Fruit fly (Drosophila melanogaster) whole organism, embryonic: Measurements from ENCODE around the gene ss.

Source experiments
- CG10267 ChIP-seq: fragments of 200-800 bp; sonication (Bioruptor generic); optimal IDR thresholded peaks from 2 replicates; lab custom pipeline; 2018; ENCODE audit warnings: missing biosample characterization, mild to moderate bottlenecking, missing genetic modification characterization, moderate library complexity
- CG10321 ChIP-seq: fragments of 200-800 bp; sonication (Bioruptor generic); IDR thresholded peaks from 2 replicates; pipeline ENCODE4 v1.3.6; 2022; ENCODE audit warnings: missing biosample characterization, missing genetic modification characterization
- CG10959 ChIP-seq: fragments of 200-800 bp; sonication (Bioruptor generic); IDR thresholded peaks from 2 replicates; pipeline ENCODE4 v1.3.6; 2022; ENCODE audit warnings: missing biosample characterization, missing genetic modification characterization
- CG11093 ChIP-seq: fragments of 200-800 bp; sonication (Bioruptor generic); IDR thresholded peaks from 3 replicates; pipeline ENCODE4 v1.3.6; 2022; ENCODE audit warnings: missing biosample characterization, missing genetic modification characterization
- CG12299 ChIP-seq: fragments of 200-800 bp; sonication (Bioruptor generic); optimal IDR thresholded peaks from 2 replicates; lab custom pipeline; 2018; ENCODE audit warnings: missing biosample characterization, mild to moderate bottlenecking, missing genetic modification characterization
- CG12391 ChIP-seq: fragments of 200-800 bp; sonication (Bioruptor generic); optimal IDR thresholded peaks from 3 replicates; lab custom pipeline; 2018; ENCODE audit warnings: missing biosample characterization, mild to moderate bottlenecking, missing genetic modification characterization, moderate library complexity
- CG12659 ChIP-seq: fragments of 200-800 bp; sonication (Bioruptor generic); optimal IDR thresholded peaks from 3 replicates; lab custom pipeline; 2017; ENCODE audit warnings: mild to moderate bottlenecking, missing biosample characterization, missing genetic modification reagents, missing genetic modification characterization
- CG13296 ChIP-seq: fragments of 200-800 bp; sonication (Bioruptor generic); optimal IDR thresholded peaks from 3 replicates; lab custom pipeline; 2018; ENCODE audit warnings: missing biosample characterization, mild to moderate bottlenecking, missing genetic modification characterization
- CG14965 ChIP-seq: fragments of 200-800 bp; sonication (Bioruptor generic); optimal IDR thresholded peaks from 2 replicates; lab custom pipeline; 2016; ENCODE audit warnings: missing biosample characterization, missing genetic modification characterization, borderline replicate concordance
- CG1602 ChIP-seq: fragments of 200-800 bp; sonication (Bioruptor generic); optimal IDR thresholded peaks from 3 replicates; lab custom pipeline; 2016; ENCODE audit warnings: missing biosample characterization, missing genetic modification characterization
- CG1603 ChIP-seq: fragments of 200-800 bp; sonication (Bioruptor generic); optimal IDR thresholded peaks from 2 replicates; lab custom pipeline; 2019; ENCODE audit warnings: missing biosample characterization, mild to moderate bottlenecking, missing genetic modification characterization, moderate library complexity
- CG17328 ChIP-seq: fragments of 200-800 bp; sonication (Bioruptor generic); IDR thresholded peaks from 2 replicates; pipeline ENCODE4 v1.3.6; 2022; ENCODE audit warnings: missing biosample characterization, missing genetic modification characterization
- CG17912 ChIP-seq: fragments of 200-800 bp; sonication (Bioruptor generic); optimal IDR thresholded peaks from 2 replicates; lab custom pipeline; 2018; ENCODE audit warnings: missing biosample characterization, mild to moderate bottlenecking, missing genetic modification characterization
- CG18011 ChIP-seq: fragments of 200-800 bp; sonication (Bioruptor generic); optimal IDR thresholded peaks from 2 replicates; lab custom pipeline; 2017; ENCODE audit warnings: missing biosample characterization, missing genetic modification characterization, mild to moderate bottlenecking, moderate library complexity, missing genotype
- CG2129 ChIP-seq: fragments of 200-800 bp; sonication (Bioruptor generic); IDR thresholded peaks from 2 replicates; pipeline ENCODE4 v1.3.6; 2022; ENCODE audit warnings: missing biosample characterization, missing genetic modification characterization; ENCODE audit not compliant: partially characterized antibody
- CG2202 ChIP-seq: fragments of 200-800 bp; sonication (Bioruptor generic); optimal IDR thresholded peaks from 2 replicates; lab custom pipeline; 2018; ENCODE audit warnings: missing biosample characterization, mild to moderate bottlenecking, missing genetic modification characterization
- CG3995 ChIP-seq: fragments of 200-800 bp; sonication (Bioruptor generic); optimal IDR thresholded peaks from 3 replicates; lab custom pipeline; 2016; ENCODE audit warnings: missing biosample characterization, missing genetic modification characterization
- CG42726 ChIP-seq: fragments of 200-800 bp; sonication (Bioruptor generic); IDR thresholded peaks from 2 replicates; pipeline ENCODE4 v1.3.6; 2022; ENCODE audit warnings: missing biosample characterization, missing genetic modification characterization; ENCODE audit not compliant: partially characterized antibody
- CG43689 ChIP-seq: fragments of 200-800 bp; sonication (Bioruptor generic); IDR thresholded peaks from 2 replicates; pipeline ENCODE4 v1.3.6; 2022; ENCODE audit warnings: missing biosample characterization, missing genetic modification characterization
- CG4707 ChIP-seq: fragments of 200-800 bp; sonication (Bioruptor generic); optimal IDR thresholded peaks from 2 replicates; lab custom pipeline; 2018; ENCODE audit warnings: missing biosample characterization, mild to moderate bottlenecking, missing genetic modification characterization, moderate library complexity
- CG7786 ChIP-seq: fragments of 200-800 bp; sonication (Bioruptor generic); optimal IDR thresholded peaks from 2 replicates; lab custom pipeline; 2016; ENCODE audit warnings: missing biosample characterization, missing genetic modification characterization
- CG8290 ChIP-seq, 3 experiments: fragments of 200-800 bp; sonication (Bioruptor generic); optimal IDR thresholded peaks; 2 replicates each; lab custom pipeline; 2016 to 2019; ENCODE audit warnings: missing biosample characterization in 3 of 3, missing genetic modification characterization in 3 of 3, mild to moderate bottlenecking in 2 of 3, moderate library complexity in 1 of 3
- Dad ChIP-seq: fragments of 200-800 bp; sonication (Bioruptor generic); optimal IDR thresholded peaks from 3 replicates; lab custom pipeline; 2016; ENCODE audit warnings: missing biosample characterization, missing genetic modification characterization
- Dp ChIP-seq: fragments of 200-800 bp; sonication (Bioruptor generic); optimal IDR thresholded peaks from 2 replicates; lab custom pipeline; 2018; ENCODE audit warnings: missing biosample characterization, mild to moderate bottlenecking, missing genetic modification characterization, moderate library complexity
- Drgx ChIP-seq: fragments of 200-800 bp; sonication (Bioruptor generic); IDR thresholded peaks from 2 replicates; pipeline ENCODE4 v1.3.6; 2022; ENCODE audit warnings: missing biosample characterization, missing genetic modification characterization
- Fer2 ChIP-seq: fragments of 200-800 bp; sonication (Bioruptor generic); optimal IDR thresholded peaks from 2 replicates; lab custom pipeline; 2018; ENCODE audit warnings: missing biosample characterization, mild to moderate bottlenecking, missing genetic modification characterization, moderate library complexity
- H15 ChIP-seq: fragments of 200-800 bp; sonication (Bioruptor generic); IDR thresholded peaks from 3 replicates; pipeline ENCODE4 v1.3.6; 2022; ENCODE audit warnings: missing biosample characterization, missing genetic modification characterization
- HLH4C ChIP-seq: fragments of 200-800 bp; sonication (Bioruptor generic); IDR thresholded peaks from 3 replicates; pipeline ENCODE4 v1.3.6; 2022; ENCODE audit warnings: missing biosample characterization, missing genetic modification characterization; ENCODE audit not compliant: partially characterized antibody
- Hr39 ChIP-seq: fragments of >200 bp; optimal IDR thresholded peaks from 2 replicates; lab custom pipeline; 2017
- MESR4 ChIP-seq: fragments of 200-800 bp; sonication (Bioruptor generic); optimal IDR thresholded peaks from 2 replicates; lab custom pipeline; 2018; ENCODE audit warnings: missing biosample characterization, mild to moderate bottlenecking, missing genetic modification characterization, moderate library complexity
- Meics ChIP-seq: fragments of 200-800 bp; sonication (Bioruptor generic); optimal IDR thresholded peaks from 2 replicates; lab custom pipeline; 2017; ENCODE audit warnings: missing biosample characterization, mild to moderate bottlenecking, missing genetic modification characterization
- Myb ChIP-seq: fragments of 200-800 bp; sonication (Bioruptor generic); optimal IDR thresholded peaks from 2 replicates; lab custom pipeline; 2016; ENCODE audit warnings: missing biosample characterization, missing genetic modification characterization
- NfI ChIP-seq: fragments of 200-800 bp; sonication (Bioruptor generic); optimal IDR thresholded peaks from 3 replicates; lab custom pipeline; 2018; ENCODE audit warnings: missing biosample characterization, mild to moderate bottlenecking, missing genetic modification characterization, moderate library complexity
- Oaz ChIP-seq: fragments of 200-800 bp; sonication (Bioruptor generic); IDR thresholded peaks from 2 replicates; pipeline ENCODE4 v1.3.6; 2022; ENCODE audit warnings: missing biosample characterization, missing genetic modification characterization
- Poxn ChIP-seq: fragments of 200-800 bp; sonication (Bioruptor generic); IDR thresholded peaks from 2 replicates; pipeline ENCODE4 v1.3.6; 2022; ENCODE audit warnings: missing biosample characterization, missing genetic modification characterization
- Rx ChIP-seq: fragments of 200-800 bp; sonication (Bioruptor generic); IDR thresholded peaks from 2 replicates; pipeline ENCODE4 v1.3.6; 2022; ENCODE audit warnings: missing biosample characterization, missing genetic modification characterization
- corto ChIP-seq: fragments of 200-800 bp; sonication (Bioruptor generic); optimal IDR thresholded peaks from 2 replicates; lab custom pipeline; 2016; ENCODE audit warnings: missing biosample characterization, mild to moderate bottlenecking, missing genetic modification characterization, moderate library complexity
- dati ChIP-seq: fragments of 200-800 bp; sonication (Bioruptor generic); IDR thresholded peaks from 2 replicates; pipeline ENCODE4 v1.3.6; 2022; ENCODE audit warnings: missing biosample characterization, missing genetic modification characterization
- dimm ChIP-seq: fragments of 200-800 bp; sonication (Bioruptor generic); IDR thresholded peaks from 2 replicates; pipeline ENCODE4 v1.3.6; 2022; ENCODE audit warnings: missing biosample characterization, missing genetic modification characterization
- fd96Cb ChIP-seq: fragments of 200-800 bp; sonication (Bioruptor generic); optimal IDR thresholded peaks from 2 replicates; lab custom pipeline; 2018; ENCODE audit warnings: missing biosample characterization, mild to moderate bottlenecking, missing genetic modification characterization, moderate library complexity
- kni ChIP-seq: fragments of 200-800 bp; sonication (Bioruptor generic); optimal IDR thresholded peaks from 3 replicates; lab custom pipeline; 2017; ENCODE audit warnings: mild to moderate bottlenecking, missing biosample characterization, missing genetic modification reagents, missing genetic modification characterization
- onecut ChIP-seq: fragments of 200-800 bp; sonication (Bioruptor generic); IDR thresholded peaks from 2 replicates; pipeline ENCODE4 v1.3.6; 2022; ENCODE audit warnings: missing biosample characterization, missing genetic modification characterization
- otp ChIP-seq: fragments of 200-800 bp; sonication (Bioruptor generic); IDR thresholded peaks from 3 replicates; pipeline ENCODE4, ENCODE4 v1.3.6; 2022; ENCODE audit warnings: missing biosample characterization, missing genetic modification characterization
- prd ChIP-seq, 3 experiments: fragments of >200 bp in 2 of 3; fragments of 200-800 bp in 1 of 3; sonication (Bioruptor generic) in 1 of 3; optimal IDR thresholded peaks in 2 of 3; IDR thresholded peaks in 1 of 3; 2 replicates in 2 of 3; 3 replicates in 1 of 3; pipeline versions ENCODE4 v1.3.6 to Lab custom; 2017 to 2022; ENCODE audit warnings: missing biosample characterization in 1 of 3, missing genetic modification characterization in 1 of 3
- run ChIP-seq: fragments of 200-800 bp; sonication (Bioruptor generic); optimal IDR thresholded peaks from 3 replicates; lab custom pipeline; 2018; ENCODE audit warnings: missing biosample characterization, mild to moderate bottlenecking, missing genetic modification characterization
- seq ChIP-seq: fragments of 200-800 bp; sonication (Bioruptor generic); IDR thresholded peaks from 2 replicates; pipeline ENCODE4 v1.3.6; 2022; ENCODE audit warnings: missing biosample characterization, missing genetic modification characterization
- stc ChIP-seq: fragments of 200-800 bp; sonication (Bioruptor generic); IDR thresholded peaks from 2 replicates; pipeline ENCODE4 v1.3.6; 2022; ENCODE audit warnings: missing biosample characterization, missing genetic modification characterization
- vfl ChIP-seq: fragments of 200-800 bp; sonication (Bioruptor generic); optimal IDR thresholded peaks from 2 replicates; lab custom pipeline; 2016; ENCODE audit warnings: missing biosample characterization, missing genetic modification characterization
- zfh2 ChIP-seq: fragments of 200-800 bp; sonication (Bioruptor generic); optimal IDR thresholded peaks from 2 replicates; lab custom pipeline; 2016; ENCODE audit warnings: missing biosample characterization, missing genetic modification characterization

ss gene

dm6 chr3R:16341817-16342374 lies 61.6 kb downstream of the ss start, which contains the start of the genes SF2 and pad (continued):
- peak; percentile 62 for TF ChIP-seq CG3995 (GFP tag; lab: Kevin White, UChicago)
- TF ChIP-seq prd (optimal IDR thresholded peaks at IDR 0.05; lab: Kevin White, UChicago): no peak
- peak; percentile 86 for TF ChIP-seq prd (GFP tag; IDR thresholded peaks at IDR 0.05; lab: Robert Waterston, UW)
- TF ChIP-seq Meics (GFP tag; lab: Kevin White, UChicago): peak; percentile 76
- TF ChIP-seq fd96Cb (tag; lab: Kevin White, UChicago): peak; percentile 64
- peak; percentile 83 for TF ChIP-seq CG8290 (GFP tag; optimal IDR thresholded peaks at IDR 0.05; lab: Kevin White, UChicago)
- peak in 1 of 2 experiments; percentile 34 for TF ChIP-seq CG8290 (tag; optimal IDR thresholded peaks at IDR 0.05; lab: Kevin White, UChicago)
- peak; percentile 48; the same call in 1 of the 2 replicates for TF ChIP-seq CG10959 (GFP tag; lab: Robert Waterston, UW)
- no peak for TF ChIP-seq CG14965 (GFP tag; lab: Kevin White, UChicago)
- TF ChIP-seq CG1602 (GFP tag; lab: Kevin White, UChicago): peak; percentile 71
- TF ChIP-seq MESR4: peak; percentile 95
- peak; percentile 5 for TF ChIP-seq CG17912 (GFP tag; lab: Kevin White, UChicago)
- peak; percentile 55 for TF ChIP-seq Oaz
- no peak for TF ChIP-seq stc (GFP tag; lab: Robert Waterston, UW)
- TF ChIP-seq CG2129 (GFP tag; lab: Robert Waterston, UW): peak; percentile 93
- TF ChIP-seq CG2202 (tag; lab: Kevin White, UChicago): peak; percentile 59
- no peak for TF ChIP-seq corto (GFP tag; lab: Kevin White, UChicago)
- TF ChIP-seq NfI: peak; percentile 76
- no peak; the same call in 1 of the 2 replicates for TF ChIP-seq Poxn (GFP tag; lab: Robert Waterston, UW)
- peak; percentile 29 for TF ChIP-seq Dp (GFP tag; lab: Kevin White, UChicago)
- TF ChIP-seq CG18011 (GFP tag; lab: Kevin White, UChicago): peak; percentile 63
- TF ChIP-seq dati: no peak
- peak; percentile 42 for TF ChIP-seq Rx (GFP tag; lab: Robert Waterston, UW)
- TF ChIP-seq zfh2 (GFP tag; lab: Kevin White, UChicago): peak; percentile 86
- TF ChIP-seq CG11093 (GFP tag; lab: Robert Waterston, UW): no peak; the same call in 2 of the 3 replicates
- TF ChIP-seq CG1603 (tag; lab: Kevin White, UChicago): peak; percentile 45
- TF ChIP-seq CG12299 (tag; lab: Kevin White, UChicago): peak; percentile 69
- TF ChIP-seq Fer2 (tag; lab: Kevin White, UChicago): peak; percentile 70
- TF ChIP-seq seq (GFP tag; lab: Robert Waterston, UW): no peak
- peak; percentile 75 for TF ChIP-seq CG13296 (GFP tag; lab: Kevin White, UChicago)
- no peak for TF ChIP-seq CG10321 (GFP tag; lab: Robert Waterston, UW)
- TF ChIP-seq HLH4C (GFP tag; lab: Robert Waterston, UW): peak; percentile 94
- TF ChIP-seq kni (GFP tag; lab: Kevin White, UChicago): peak; percentile 68
- no peak for TF ChIP-seq dimm
- TF ChIP-seq CG17328 (GFP tag; lab: Robert Waterston, UW): peak; percentile 57
- TF ChIP-seq CG43689 (GFP tag; lab: Robert Waterston, UW): no peak
- peak; percentile 56 for TF ChIP-seq Myb (GFP tag; lab: Kevin White, UChicago)
- peak; percentile 53 for TF ChIP-seq onecut
- peak; percentile 82 for TF ChIP-seq CG10267
- no peak for TF ChIP-seq Hr39 (lab: Kevin White, UChicago)
- peak; percentile 66 for TF ChIP-seq Dad
- peak; percentile 85 for TF ChIP-seq vfl (GFP tag; lab: Kevin White, UChicago)
- TF ChIP-seq CG7786 (GFP tag; lab: Kevin White, UChicago): peak; percentile 68
- TF ChIP-seq otp (GFP tag; lab: Robert Waterston, UW): no peak; the same call in 2 of the 3 replicates
- TF ChIP-seq CG4707: no peak
- TF ChIP-seq CG12391 (tag; lab: Kevin White, UChicago): peak; percentile 89
- no peak; the same call in 1 of the 2 replicates for TF ChIP-seq CG42726 (GFP tag; lab: Robert Waterston, UW)
- peak; percentile 51; the same call in 2 of the 3 replicates for TF ChIP-seq H15
- TF ChIP-seq CG12659 (GFP tag; lab: Kevin White, UChicago): peak; percentile 95
- peak; percentile 51 for TF ChIP-seq run (tag; lab: Kevin White, UChicago)
- no peak for TF ChIP-seq Drgx (GFP tag; lab: Robert Waterston, UW)
